Worm (Caenorhabditis elegans) whole organism, late embryonic: ENCODE results near the gene K08E7.5.

Experiments
- C38D4.7 ChIP-seq: fragments of 200-800 bp; sonication (Bioruptor generic); optimal IDR thresholded peaks from 2 replicates; lab custom pipeline; 2018; ENCODE audit warnings: mild to moderate bottlenecking, missing genetic modification characterization, moderate library complexity, missing compliant biosample characterization
- K02D7.2 ChIP-seq: sonication (generic microtip); optimal IDR thresholded peaks from 2 replicates; lab custom pipeline; 2017; ENCODE audit warnings: mild to moderate bottlenecking, missing genetic modification characterization, missing compliant biosample characterization
- ama-1 ChIP-seq: fragments of 150-350 bp; optimal IDR thresholded peaks from 2 replicates; lab custom pipeline; 2014
- ceh-48 ChIP-seq: sonication (generic microtip); optimal IDR thresholded peaks from 2 replicates; lab custom pipeline; 2016; ENCODE audit warnings: missing genetic modification characterization, inconsistent platforms, missing compliant biosample characterization
- elt-4 ChIP-seq: sonication (generic microtip); optimal IDR thresholded peaks from 2 replicates; lab custom pipeline; 2016; ENCODE audit warnings: missing genetic modification characterization, missing compliant biosample characterization
- fkh-10 ChIP-seq: fragments of 150-350 bp; optimal IDR thresholded peaks from 2 replicates; lab custom pipeline; 2014; ENCODE audit warnings: missing biosample characterization, missing genetic modification reagents, missing genetic modification characterization
- lim-6 ChIP-seq: sonication (generic microtip); optimal IDR thresholded peaks from 2 replicates; lab custom pipeline; 2016; ENCODE audit warnings: missing genetic modification characterization, missing compliant biosample characterization
- nfya-1 ChIP-seq: sonication (generic microtip); optimal IDR thresholded peaks from 2 replicates; lab custom pipeline; 2017; ENCODE audit warnings: missing genetic modification characterization, mild to moderate bottlenecking, missing compliant biosample characterization, antibody characterized with exemption, moderate library complexity
- nhr-11 ChIP-seq: fragments of 150-350 bp; optimal IDR thresholded peaks from 2 replicates; lab custom pipeline; 2014; ENCODE audit warnings: missing biosample characterization, missing genetic modification characterization
- pax-1 ChIP-seq: fragments of 150-350 bp; optimal IDR thresholded peaks from 2 replicates; lab custom pipeline; 2014; ENCODE audit warnings: missing biosample characterization, missing genetic modification characterization
- pha-4 ChIP-seq: fragments of 150-350 bp; optimal IDR thresholded peaks from 2 replicates; lab custom pipeline; 2018; ENCODE audit warnings: missing biosample characterization, missing genetic modification reagents, missing genetic modification characterization
- pqm-1 ChIP-seq: sonication (generic microtip); optimal IDR thresholded peaks from 2 replicates; lab custom pipeline; 2016; ENCODE audit warnings: missing genetic modification characterization, missing compliant biosample characterization
- tbx-2 ChIP-seq: sonication (generic microtip); optimal IDR thresholded peaks from 2 replicates; lab custom pipeline; 2016; ENCODE audit warnings: missing genetic modification characterization, missing compliant biosample characterization

DNA sequence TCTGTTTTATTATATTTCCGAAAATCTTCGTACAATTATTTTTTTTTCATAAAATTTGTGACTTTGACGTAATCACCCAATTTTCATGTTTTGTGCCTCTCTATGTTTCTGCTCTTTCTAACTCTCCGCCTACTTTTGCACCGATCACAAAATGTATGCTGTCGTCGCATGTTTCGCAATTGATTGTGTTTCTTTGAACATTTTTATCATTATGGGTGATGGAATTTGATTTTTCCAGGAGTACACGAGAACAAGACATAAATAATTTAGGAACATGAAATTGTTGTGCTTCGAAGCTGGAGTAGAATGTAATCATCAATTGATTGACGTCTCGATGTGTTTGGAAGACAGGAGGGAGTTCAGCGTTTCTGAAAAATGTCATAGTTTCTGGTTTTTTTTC is 27.8 kb downstream of the K08E7.5 start:
- no peak for TF ChIP-seq K02D7.2
- TF ChIP-seq pqm-1 (tag; lab: Kevin White, UChicago) = no peak
- no peak for TF ChIP-seq lim-6 (tag; lab: Kevin White, UChicago)
- no peak for TF ChIP-seq nhr-11 (tag; lab: Kevin White, UChicago)
- no peak for TF ChIP-seq nfya-1 (tag; lab: Kevin White, UChicago)
- TF ChIP-seq pha-4 (tag; lab: Kevin White, UChicago) = no peak
- TF ChIP-seq elt-4 = no peak
- TF ChIP-seq fkh-10 (GFP tag; lab: Kevin White, UChicago) = no peak
- no peak for TF ChIP-seq ceh-48 (tag; lab: Kevin White, UChicago)
- TF ChIP-seq ama-1 (lab: Kevin White, UChicago) = no peak
- no peak for TF ChIP-seq C38D4.7
- TF ChIP-seq tbx-2 (tag; lab: Kevin White, UChicago) = no peak
- TF ChIP-seq pax-1 (tag; lab: Kevin White, UChicago) = no peak
